Fruit fly (Drosophila melanogaster): ENCODE measurements around the gene dpr19.

dm6 chr2L:10364229-10364628 lies 11.7 kb upstream of the dpr19 start, which contains the start of gene lft:
- no peak for TF ChIP-seq pan (optimal IDR thresholded peaks at IDR 0.05)
- TF ChIP-seq pan (GFP tag; optimal IDR thresholded peaks at IDR 0.05 in 1 of 2, IDR thresholded peaks at IDR 0.05 in 1 of 2) = no peak
- no peak for TF ChIP-seq cato (GFP tag; optimal IDR thresholded peaks at IDR 0.05; ENCODE audit: borderline replicate concordance)
- TF ChIP-seq CHES-1-like (GFP tag; optimal IDR thresholded peaks at IDR 0.05) = no peak
